Fruit fly (Drosophila melanogaster): ENCODE data around the gene CG13258.

dm6 chr2L:16275809-16276178 lies 17.0 kb downstream of the CG13258 start:
- TF ChIP-seq CG15710 (tag; optimal IDR thresholded peaks at IDR 0.05), result peak; percentile 32
- TF ChIP-seq CG13204 (GFP tag; optimal IDR thresholded peaks at IDR 0.05), result no peak
- TF ChIP-seq CG17806 (tag; optimal IDR thresholded peaks at IDR 0.05), result peak; percentile 51
- peak; percentile 89 for TF ChIP-seq EcR (GFP tag; optimal IDR thresholded peaks at IDR 0.05)

Data from whole organism, pupa.